Worm (Caenorhabditis elegans): ENCODE data around the gene W02B3.3.
A peak's percentile ranks its signal among the peaks of the same experiment; 100 is the strongest.

DNA sequence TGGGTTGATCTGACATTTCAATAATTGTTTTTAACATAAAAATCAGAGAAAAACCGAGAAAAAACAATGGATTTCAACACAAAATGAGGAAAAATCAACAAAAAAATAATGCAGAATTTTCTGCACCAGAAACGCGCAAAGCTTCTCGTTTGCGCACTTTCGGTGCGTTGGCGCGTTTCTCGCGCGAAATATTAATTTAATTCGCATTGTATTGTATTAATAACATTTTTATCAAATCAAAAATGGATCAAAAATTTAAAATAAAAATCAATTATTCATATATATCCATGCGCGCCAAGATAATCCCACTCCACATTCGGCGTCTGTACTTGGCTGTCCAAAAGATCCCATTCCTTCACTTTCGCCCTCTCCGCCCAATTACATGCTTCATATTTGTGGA lies 33.6 kb downstream of the W02B3.3 start, which contains the start of gene fem-2:
- TF ChIP-seq hpl-2 (GFP tag; optimal IDR thresholded peaks at IDR 0.05) (no peak), unc-62 (GFP tag; optimal IDR thresholded peaks at IDR 0.05) (no peak), nhr-84 (tag; optimal IDR thresholded peaks at IDR 0.05) (no peak), ceh-82 (tag; optimal IDR thresholded peaks at IDR 0.05) (peak; percentile 30 to 63 (median 38)), ama-1 (optimal IDR thresholded peaks at IDR 0.05) (no peak), elt-3 (tag; optimal IDR thresholded peaks at IDR 0.05) (no peak), zag-1 (tag; optimal IDR thresholded peaks at IDR 0.05) (no peak), tbx-2 (tag; optimal IDR thresholded peaks at IDR 0.05) (peak; percentile 43), nhr-77 (tag; optimal IDR thresholded peaks at IDR 0.05) (no peak), C04F5.9 (tag; optimal IDR thresholded peaks at IDR 0.05) (no peak), nhr-12 (tag; optimal IDR thresholded peaks at IDR 0.05) (no peak)
